Fruit fly (Drosophila melanogaster): Measurements from ENCODE around the gene pum.
A peak's percentile ranks its signal among the peaks of the same experiment; 100 is the strongest.

The pum gene

dm6 chr3R:9147458-9147857, 90.0 kb downstream of the pum start (continued):
- TF ChIP-seq HHEX (GFP tag; optimal IDR thresholded peaks at IDR 0.05) (no peak), CG15073 (GFP tag; optimal IDR thresholded peaks at IDR 0.05) (no peak), lab (GFP tag; optimal IDR thresholded peaks at IDR 0.05) (peak; percentile 27)

- TF ChIP-seq Kr (GFP tag; optimal IDR thresholded peaks at IDR 0.05): peak; percentile 88
- no peak for TF ChIP-seq Ada2b (GFP tag; IDR thresholded peaks at IDR 0.05)
- TF ChIP-seq CG17385 (GFP tag; optimal IDR thresholded peaks at IDR 0.05): no peak
- no peak for TF ChIP-seq sqz (GFP tag; optimal IDR thresholded peaks at IDR 0.05)
- no peak for TF ChIP-seq CG17802 (tag; optimal IDR thresholded peaks at IDR 0.05)
- no peak for TF ChIP-seq CG32767 (GFP tag; IDR thresholded peaks at IDR 0.05)
- TF ChIP-seq HmgZ (tag; optimal IDR thresholded peaks at IDR 0.05): no peak
- TF ChIP-seq CG11085 (GFP tag; IDR thresholded peaks at IDR 0.05): no peak
- TF ChIP-seq abd-A (tag; optimal IDR thresholded peaks at IDR 0.05): peak; percentile 53
- no peak for TF ChIP-seq gce (GFP tag; IDR thresholded peaks at IDR 0.05)
- no peak for TF ChIP-seq CG6175 (GFP tag; IDR thresholded peaks at IDR 0.05)
- TF ChIP-seq HLH54F (GFP tag; optimal IDR thresholded peaks at IDR 0.05): no peak
- TF ChIP-seq CG10543 (GFP tag; optimal IDR thresholded peaks at IDR 0.05): no peak
- no peak for TF ChIP-seq sr (GFP tag; IDR thresholded peaks at IDR 0.05)
- TF ChIP-seq Ets65A (GFP tag): no peak
- TF ChIP-seq pros (GFP tag; optimal IDR thresholded peaks at IDR 0.05): peak; percentile 60
- peak; percentile 28 for TF ChIP-seq nerfin-1 (tag; optimal IDR thresholded peaks at IDR 0.05)
- peak; percentile 62 for TF ChIP-seq twi (tag; optimal IDR thresholded peaks at IDR 0.05)
- no peak for TF ChIP-seq CG31388 (GFP tag; optimal IDR thresholded peaks at IDR 0.05)
- no peak for TF ChIP-seq Dfd (GFP tag; optimal IDR thresholded peaks at IDR 0.05)
- no peak for TF ChIP-seq CG10462 (GFP tag; optimal IDR thresholded peaks at IDR 0.05)
- TF ChIP-seq Hey (tag; optimal IDR thresholded peaks at IDR 0.05): peak; percentile 97
- TF ChIP-seq Ravus (GFP tag; IDR thresholded peaks at IDR 0.05): no peak
- no peak for TF ChIP-seq bcd (GFP tag; optimal IDR thresholded peaks at IDR 0.05)
- TF ChIP-seq CG6791 (GFP tag; IDR thresholded peaks at IDR 0.05; ENCODE audit: partially characterized antibody): 0 out of 3 replicates have a peak, but pooled peaks have one; percentile 6
Measured at dm6 chr3R:9145098-9145497, 92.4 kb downstream of the pum start.

DNA sequence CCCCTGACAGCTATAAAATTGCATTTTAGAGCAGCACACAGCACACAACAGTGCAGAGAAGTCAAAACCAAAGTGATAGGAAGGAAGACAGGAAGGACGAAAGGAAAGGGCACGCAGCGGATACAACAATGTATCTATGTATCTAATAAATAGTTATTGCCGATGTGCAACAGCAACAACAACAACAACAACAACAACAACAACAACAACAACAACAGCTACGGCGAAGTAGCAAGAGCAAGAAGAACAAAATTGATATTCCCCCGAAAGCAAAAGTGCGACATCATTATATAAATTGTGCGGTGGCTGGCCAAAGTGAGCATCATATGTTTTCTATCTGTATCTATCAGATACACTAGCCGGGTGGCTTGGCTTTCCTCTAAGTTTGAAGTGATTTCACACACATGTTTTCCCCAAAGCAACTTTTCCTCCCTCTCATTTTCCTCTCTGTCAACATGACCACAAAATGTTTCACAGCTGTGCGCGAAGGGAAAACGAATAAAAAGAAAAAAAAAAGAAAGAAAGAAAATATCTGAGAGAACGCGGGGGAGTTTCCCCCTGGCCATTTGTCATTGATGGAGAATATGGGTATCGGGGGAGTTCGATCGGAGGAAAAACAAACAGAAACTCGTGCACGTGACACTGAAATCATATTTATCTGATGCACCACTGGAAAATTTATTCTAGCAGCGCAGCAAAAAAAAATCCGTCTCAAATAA, 93.3 kb downstream of the pum start:
- TF ChIP-seq lbe (GFP tag; optimal IDR thresholded peaks at IDR 0.05) (no peak), her (GFP tag; optimal IDR thresholded peaks at IDR 0.05) (no peak), CG6791 (GFP tag; IDR thresholded peaks at IDR 0.05; ENCODE audit: partially characterized antibody) (no peak), Blimp-1 (GFP tag; optimal IDR thresholded peaks at IDR 0.05) (peak; percentile 38), sqz (GFP tag; optimal IDR thresholded peaks at IDR 0.05) (peak; percentile 41), kah (GFP tag; optimal IDR thresholded peaks at IDR 0.05) (no peak), Hey (tag; optimal IDR thresholded peaks at IDR 0.05) (peak; percentile 16), CG17328 (GFP tag; IDR thresholded peaks at IDR 0.05) (no peak), Kr (GFP tag; optimal IDR thresholded peaks at IDR 0.05) (no peak), CG18619 (GFP tag; optimal IDR thresholded peaks at IDR 0.05) (no peak), crp (GFP tag; optimal IDR thresholded peaks at IDR 0.05) (peak in 1 of 2 experiments; percentile 9), Lpt (GFP tag; optimal IDR thresholded peaks at IDR 0.05) (no peak), amos (GFP tag; IDR thresholded peaks at IDR 0.05; ENCODE audit: partially characterized antibody) (no peak), MESR4 (GFP tag; optimal IDR thresholded peaks at IDR 0.05) (no peak), CG11504 (tag; optimal IDR thresholded peaks at IDR 0.05) (peak; percentile 7), row (GFP tag; IDR thresholded peaks at IDR 0.05) (no peak), CG31388 (GFP tag; optimal IDR thresholded peaks at IDR 0.05) (no peak), da (GFP tag; optimal IDR thresholded peaks at IDR 0.05) (peak; percentile 64), CG10959 (GFP tag; IDR thresholded peaks at IDR 0.05) (no peak), twi (tag; optimal IDR thresholded peaks at IDR 0.05) (peak; percentile 97), CG10147 (GFP tag; optimal IDR thresholded peaks at IDR 0.05) (no peak), tin (GFP tag; optimal IDR thresholded peaks at IDR 0.05) (no peak), crol (GFP tag; IDR thresholded peaks at IDR 0.05) (peak; percentile 84), CG31441 (GFP tag; IDR thresholded peaks at IDR 0.05) (no peak), CG4854 (GFP tag; optimal IDR thresholded peaks at IDR 0.05) (no peak)
